Fruit fly (Drosophila melanogaster): ENCODE measurements around the gene Past1.

The Past1 gene

dm6 chr3R:12649099-12650029, 47.8 kb upstream of the Past1 start:
- TF ChIP-seq Abd-B (GFP tag; optimal IDR thresholded peaks at IDR 0.05) (no peak), Hr83 (GFP tag; optimal IDR thresholded peaks at IDR 0.05; ENCODE audit: poor library complexity, severe bottlenecking) (no peak), tai (GFP tag; optimal IDR thresholded peaks at IDR 0.05) (no peak), dl (GFP tag; optimal IDR thresholded peaks at IDR 0.05; ENCODE audit: insufficient read depth in 1 of 2, partially characterized antibody in 2 of 2) (no peak), sv (GFP tag; optimal IDR thresholded peaks at IDR 0.05) (no peak), woc (GFP tag; optimal IDR thresholded peaks at IDR 0.05) (no peak), Myc (optimal IDR thresholded peaks at IDR 0.05) (no peak), brk (GFP tag; optimal IDR thresholded peaks at IDR 0.05) (no peak), Jra (GFP tag; optimal IDR thresholded peaks at IDR 0.05) (no peak), lola (GFP tag; optimal IDR thresholded peaks at IDR 0.05) (no peak), Sp1 (GFP tag; optimal IDR thresholded peaks at IDR 0.05) (no peak), ey (GFP tag; optimal IDR thresholded peaks at IDR 0.05) (no peak), foxo (GFP tag; optimal IDR thresholded peaks at IDR 0.05) (no peak), jim (GFP tag; optimal IDR thresholded peaks at IDR 0.05) (no peak)

dm6 chr3R:12650537-12650936, 46.6 kb upstream of the Past1 start:
- TF ChIP-seq sv (GFP tag; optimal IDR thresholded peaks at IDR 0.05) = no peak
- no peak for TF ChIP-seq brk (GFP tag; optimal IDR thresholded peaks at IDR 0.05)
- TF ChIP-seq foxo (GFP tag; optimal IDR thresholded peaks at IDR 0.05) = no peak
- TF ChIP-seq Rel (GFP tag; optimal IDR thresholded peaks at IDR 0.05) = no peak
- no peak for TF ChIP-seq Rel (tag; optimal IDR thresholded peaks at IDR 0.05)
- no peak for TF ChIP-seq tai (GFP tag; optimal IDR thresholded peaks at IDR 0.05)
- no peak for TF ChIP-seq jim (GFP tag; optimal IDR thresholded peaks at IDR 0.05)
- no peak for TF ChIP-seq woc (GFP tag; optimal IDR thresholded peaks at IDR 0.05)
- no peak for TF ChIP-seq usp (GFP tag; optimal IDR thresholded peaks at IDR 0.05)
- no peak for TF ChIP-seq pan (optimal IDR thresholded peaks at IDR 0.05)
- no peak for TF ChIP-seq fru (GFP tag; optimal IDR thresholded peaks at IDR 0.05)
- TF ChIP-seq dmrt93B (GFP tag; optimal IDR thresholded peaks at IDR 0.05) = no peak
- no peak for TF ChIP-seq Jra (GFP tag; optimal IDR thresholded peaks at IDR 0.05)
- TF ChIP-seq br (GFP tag; optimal IDR thresholded peaks at IDR 0.05) = no peak
- no peak for TF ChIP-seq CG32264 (GFP tag; optimal IDR thresholded peaks at IDR 0.05)
- no peak for TF ChIP-seq Vsx2 (GFP tag; optimal IDR thresholded peaks at IDR 0.05; ENCODE audit: partially characterized antibody)

dm6 chr3R:12652736-12653135, 44.4 kb upstream of the Past1 start:
- no peak for TF ChIP-seq sage (GFP tag; optimal IDR thresholded peaks at IDR 0.05)
- TF ChIP-seq Hr83 (GFP tag; optimal IDR thresholded peaks at IDR 0.05; ENCODE audit: poor library complexity, severe bottlenecking) = no peak
- no peak for TF ChIP-seq brk (GFP tag; optimal IDR thresholded peaks at IDR 0.05)
- no peak for TF ChIP-seq dl (GFP tag; optimal IDR thresholded peaks at IDR 0.05; ENCODE audit: insufficient read depth in 1 of 2, partially characterized antibody in 2 of 2)
- TF ChIP-seq h (GFP tag; optimal IDR thresholded peaks at IDR 0.05) = no peak
- peak; percentile 13 for TF ChIP-seq N (GFP tag; optimal IDR thresholded peaks at IDR 0.05)
- peak; percentile 83 for TF ChIP-seq Myc (optimal IDR thresholded peaks at IDR 0.05)
- TF ChIP-seq tai (GFP tag; optimal IDR thresholded peaks at IDR 0.05) = no peak

- no peak for TF ChIP-seq lola (GFP tag; optimal IDR thresholded peaks at IDR 0.05)
- peak; percentile 61 for TF ChIP-seq sv (GFP tag; optimal IDR thresholded peaks at IDR 0.05)
These were observed 43.4 kb upstream of the Past1 start for dm6 chr3R:12653511-12654252.

- TF ChIP-seq OdsH (GFP tag; optimal IDR thresholded peaks at IDR 0.05) = no peak
- no peak for TF ChIP-seq Hr83 (GFP tag; optimal IDR thresholded peaks at IDR 0.05; ENCODE audit: poor library complexity, severe bottlenecking)
- no peak for TF ChIP-seq CG32264 (GFP tag; optimal IDR thresholded peaks at IDR 0.05)
- TF ChIP-seq Dif (GFP tag; optimal IDR thresholded peaks at IDR 0.05; ENCODE audit: partially characterized antibody) = no peak
- TF ChIP-seq dl (GFP tag; optimal IDR thresholded peaks at IDR 0.05; ENCODE audit: insufficient read depth in 1 of 2, partially characterized antibody in 2 of 2) = no peak
These were observed 42.9 kb upstream of the Past1 start, which contains the start of gene CG6225 for dm6 chr3R:12654253-12654623. Gene CG6225, plus strand, starts transcription at chr3R:12654577.
